Worm (Caenorhabditis elegans) whole organism, midembryonic: ENCODE results near the gene M03F8.7.

Experiments used
- T22C8.4 ChIP-seq: fragments of 200-800 bp; sonication (Bioruptor generic); IDR thresholded peaks from 2 replicates; pipeline ENCODE4 v1.3.6; 2022; ENCODE audit warnings: missing genetic modification characterization, missing compliant biosample characterization
- cog-1 ChIP-seq: sonication (generic microtip); optimal IDR thresholded peaks from 2 replicates; lab custom pipeline; 2016; ENCODE audit warnings: missing genetic modification characterization, missing compliant biosample characterization
- flt-1 ChIP-seq: fragments of 200-800 bp; sonication (Bioruptor generic); IDR thresholded peaks from 2 replicates; pipeline ENCODE4 v1.3.6; 2022; ENCODE audit warnings: missing genetic modification characterization, missing compliant biosample characterization
- klf-2 ChIP-seq: fragments of 200-800 bp; sonication (Bioruptor generic); conservative IDR thresholded peaks from 2 replicates; pipeline ENCODE4 v1.3.6; 2022; ENCODE audit warnings: missing genetic modification reagents, missing genetic modification characterization, missing compliant biosample characterization
- med-1 ChIP-seq: sonication (generic microtip); optimal IDR thresholded peaks from 2 replicates; lab custom pipeline; 2017; ENCODE audit warnings: missing genetic modification characterization, mild to moderate bottlenecking, missing compliant biosample characterization, antibody characterized with exemption, missing genetic modification reagents; ENCODE audit not compliant: insufficient read depth
- ref-1 ChIP-seq: fragments of 200-800 bp; sonication (Bioruptor generic); conservative IDR thresholded peaks from 2 replicates; pipeline ENCODE4 v1.3.6; 2022; ENCODE audit warnings: missing genetic modification reagents, missing genetic modification characterization, missing compliant biosample characterization
- tab-1 ChIP-seq: fragments of 200-800 bp; sonication (Bioruptor generic); IDR thresholded peaks from 2 replicates; pipeline ENCODE4 v1.3.6; 2022; ENCODE audit warnings: missing genetic modification characterization, missing compliant biosample characterization
- ztf-23 ChIP-seq: fragments of 200-800 bp; sonication (Bioruptor generic); IDR thresholded peaks from 2 replicates; pipeline ENCODE4 v1.3.6; 2022; ENCODE audit warnings: missing genetic modification reagents, missing genetic modification characterization, missing compliant biosample characterization
- ztf-29 ChIP-seq: fragments of 200-800 bp; sonication (Bioruptor generic); IDR thresholded peaks from 2 replicates; pipeline ENCODE4 v1.3.6; 2022; ENCODE audit warnings: missing genetic modification reagents, missing genetic modification characterization, missing compliant biosample characterization

The M03F8.7 gene

ce11 chrV:5943167-5943566, 6.4 kb downstream of the M03F8.7 start, which contains the start of gene pst-1:
pst-1 (plus strand) TSS chrV:5943467.
- TF ChIP-seq flt-1 (GFP tag; lab: Robert Waterston, UW): no peak
- TF ChIP-seq ztf-23 (GFP tag; lab: Robert Waterston, UW): no peak
- TF ChIP-seq ztf-29 (GFP tag; lab: Robert Waterston, UW): no peak
- TF ChIP-seq ref-1 (GFP tag; lab: Robert Waterston, UW): no peak
- no peak for TF ChIP-seq cog-1
- TF ChIP-seq med-1: no peak
- no peak for TF ChIP-seq T22C8.4 (GFP tag; lab: Robert Waterston, UW)
- no peak for TF ChIP-seq klf-2 (GFP tag; lab: Robert Waterston, UW)

- TF ChIP-seq ztf-29 (GFP tag; lab: Robert Waterston, UW): no peak
Measured at ce11 chrV:5949674-5950149, 13.0 kb downstream of the M03F8.7 start.

ce11 chrV:5951133-5951532, 14.4 kb downstream of the M03F8.7 start, which contains the start of gene M03F8.1:
M03F8.1 (plus strand) TSS chrV:5951433.
- TF ChIP-seq ztf-29 (GFP tag; lab: Robert Waterston, UW): no peak
- no peak for TF ChIP-seq med-1
- TF ChIP-seq T22C8.4 (GFP tag; lab: Robert Waterston, UW): no peak
- TF ChIP-seq ztf-23 (GFP tag; lab: Robert Waterston, UW): no peak
- TF ChIP-seq ref-1 (GFP tag; lab: Robert Waterston, UW): no peak
- TF ChIP-seq cog-1: no peak
- TF ChIP-seq tab-1 (GFP tag; lab: Robert Waterston, UW): no peak
- TF ChIP-seq klf-2 (GFP tag; lab: Robert Waterston, UW): no peak
- TF ChIP-seq flt-1 (GFP tag; lab: Robert Waterston, UW): no peak

- TF ChIP-seq cog-1 (no peak), ztf-23 (GFP tag; lab: Robert Waterston, UW) (no peak), klf-2 (GFP tag; lab: Robert Waterston, UW) (no peak), tab-1 (GFP tag; lab: Robert Waterston, UW) (no peak), ztf-29 (GFP tag; lab: Robert Waterston, UW) (no peak), med-1 (no peak), flt-1 (GFP tag; lab: Robert Waterston, UW) (no peak), ref-1 (GFP tag; lab: Robert Waterston, UW) (no peak), T22C8.4 (GFP tag; lab: Robert Waterston, UW) (no peak)
Measured at ce11 chrV:5953086-5953485, 16.3 kb downstream of the M03F8.7 start.

ce11 chrV:5954747-5955146, 18.0 kb downstream of the M03F8.7 start, which contains the start of gene M03F8.6:
M03F8.6 (minus strand) TSS chrV:5954847.
- TF ChIP-seq med-1 (no peak), cog-1 (no peak), ref-1 (GFP tag; lab: Robert Waterston, UW) (no peak), ztf-29 (GFP tag; lab: Robert Waterston, UW) (no peak), T22C8.4 (GFP tag; lab: Robert Waterston, UW) (no peak), klf-2 (GFP tag; lab: Robert Waterston, UW) (no peak), ztf-23 (GFP tag; lab: Robert Waterston, UW) (no peak), flt-1 (GFP tag; lab: Robert Waterston, UW) (no peak), tab-1 (GFP tag; lab: Robert Waterston, UW) (no peak)

- TF ChIP-seq ztf-23 (GFP tag; lab: Robert Waterston, UW): no peak
- no peak for TF ChIP-seq cog-1
- no peak for TF ChIP-seq ztf-29 (GFP tag; lab: Robert Waterston, UW)
- no peak for TF ChIP-seq med-1
- no peak for TF ChIP-seq T22C8.4 (GFP tag; lab: Robert Waterston, UW)
- no peak for TF ChIP-seq klf-2 (GFP tag; lab: Robert Waterston, UW)
Measured at ce11 chrV:5955627-5956026, 18.9 kb downstream of the M03F8.7 start.

- TF ChIP-seq T22C8.4 (GFP tag; lab: Robert Waterston, UW): no peak
- TF ChIP-seq ref-1 (GFP tag; lab: Robert Waterston, UW): no peak
- TF ChIP-seq ztf-29 (GFP tag; lab: Robert Waterston, UW): no peak
- no peak for TF ChIP-seq tab-1 (GFP tag; lab: Robert Waterston, UW)
- no peak for TF ChIP-seq flt-1 (GFP tag; lab: Robert Waterston, UW)
- no peak for TF ChIP-seq med-1
- TF ChIP-seq cog-1: no peak
Measured at ce11 chrV:5961516-5961915, 24.8 kb downstream of the M03F8.7 start, which contains the start of gene mcp-1. mcp-1 (plus strand) TSS chrV:5961807.

ce11 chrV:5963092-5963491, 26.4 kb downstream of the M03F8.7 start:
- TF ChIP-seq flt-1 (GFP tag; lab: Robert Waterston, UW) (no peak), ztf-29 (GFP tag; lab: Robert Waterston, UW) (no peak), ref-1 (GFP tag; lab: Robert Waterston, UW) (no peak), cog-1 (no peak)

- TF ChIP-seq ztf-23 (GFP tag; lab: Robert Waterston, UW) (no peak), flt-1 (GFP tag; lab: Robert Waterston, UW) (no peak), ztf-29 (GFP tag; lab: Robert Waterston, UW) (no peak), ref-1 (GFP tag; lab: Robert Waterston, UW) (no peak), med-1 (no peak), T22C8.4 (GFP tag; lab: Robert Waterston, UW) (no peak), cog-1 (no peak), tab-1 (GFP tag; lab: Robert Waterston, UW) (no peak), klf-2 (GFP tag; lab: Robert Waterston, UW) (no peak)
Measured at ce11 chrV:5963696-5964095, 27.0 kb downstream of the M03F8.7 start, which contains the start of gene pcm-1. pcm-1 (minus strand) TSS chrV:5963882.

- no peak for TF ChIP-seq tab-1 (GFP tag; lab: Robert Waterston, UW)
- TF ChIP-seq cog-1: no peak
- no peak for TF ChIP-seq klf-2 (GFP tag; lab: Robert Waterston, UW)
- no peak for TF ChIP-seq ref-1 (GFP tag; lab: Robert Waterston, UW)
- no peak for TF ChIP-seq T22C8.4 (GFP tag; lab: Robert Waterston, UW)
- TF ChIP-seq ztf-23 (GFP tag; lab: Robert Waterston, UW): no peak
- TF ChIP-seq ztf-29 (GFP tag; lab: Robert Waterston, UW): no peak
Measured at ce11 chrV:5964658-5965178, 28.0 kb downstream of the M03F8.7 start.
